Worm (Caenorhabditis elegans) whole organism, L4 larva: ENCODE results near the gene taf-3.

Experiments used
- R02D3.7 ChIP-seq: fragments of 150-350 bp; sonication (generic microtip); optimal IDR thresholded peaks from 3 replicates; lab custom pipeline; 2014; ENCODE audit warnings: missing biosample characterization, missing genetic modification characterization
- aly-2 ChIP-seq: sonication (generic microtip); optimal IDR thresholded peaks from 2 replicates; lab custom pipeline; 2018; ENCODE audit warnings: missing biosample characterization, missing genetic modification characterization
- ceh-82 ChIP-seq: sonication (generic microtip); optimal IDR thresholded peaks from 2 replicates; lab custom pipeline; 2017; ENCODE audit warnings: missing biosample characterization, missing genetic modification characterization
- cey-2 ChIP-seq: sonication (generic microtip); optimal IDR thresholded peaks from 3 replicates; lab custom pipeline; 2017; ENCODE audit warnings: missing genetic modification characterization, mild to moderate bottlenecking, missing compliant biosample characterization, antibody characterized with exemption, borderline replicate concordance; ENCODE audit not compliant: insufficient read depth
- fos-1 ChIP-seq: fragments of 150-350 bp; optimal IDR thresholded peaks from 2 replicates; lab custom pipeline; 2014; ENCODE audit warnings: missing biosample characterization, missing genetic modification characterization
- mdl-1 ChIP-seq, 2 experiments: fragments of 150-350 bp in 1 of 2; sonication (generic microtip) in 1 of 2; optimal IDR thresholded peaks; 2 replicates each; lab custom pipeline; 2014 to 2017; ENCODE audit warnings: missing biosample characterization in 2 of 2, missing genetic modification characterization in 2 of 2
- mxl-2 ChIP-seq: fragments of 200-800 bp; sonication (Bioruptor generic); conservative IDR thresholded peaks from 2 replicates; pipeline ENCODE4 v1.3.6; 2022; ENCODE audit warnings: missing genetic modification reagents, missing genetic modification characterization, missing compliant biosample characterization
- pqm-1 ChIP-seq: sonication (generic microtip); optimal IDR thresholded peaks from 2 replicates; lab custom pipeline; 2017; ENCODE audit warnings: missing biosample characterization, missing genetic modification characterization
- snpc-4 ChIP-seq: fragments of 150-350 bp; optimal IDR thresholded peaks from 2 replicates; lab custom pipeline; 2014; ENCODE audit warnings: missing biosample characterization, missing genetic modification characterization
- unc-39 ChIP-seq: sonication (generic microtip); optimal IDR thresholded peaks from 2 replicates; lab custom pipeline; 2017; ENCODE audit warnings: missing biosample characterization, missing genetic modification characterization

ce11 chrX:16300422-16300821, 31.8 kb upstream of the taf-3 start:
- TF ChIP-seq cey-2 (tag; lab: Kevin White, UChicago) (no peak), fos-1 (tag; lab: Kevin White, UChicago) (no peak), aly-2 (tag; lab: Kevin White, UChicago) (no peak), pqm-1 (tag; lab: Kevin White, UChicago) (no peak), snpc-4 (tag; lab: Kevin White, UChicago) (no peak), mxl-2 (GFP tag; lab: Robert Waterston, UW) (no peak), ceh-82 (tag; lab: Kevin White, UChicago) (no peak), mdl-1 (tag; optimal IDR thresholded peaks at IDR 0.05; lab: Kevin White, UChicago) (no peak), R02D3.7 (no peak), unc-39 (tag; lab: Kevin White, UChicago) (no peak)
